Worm (Caenorhabditis elegans): ENCODE results near the gene srg-4.

srg-4 gene

DNA sequence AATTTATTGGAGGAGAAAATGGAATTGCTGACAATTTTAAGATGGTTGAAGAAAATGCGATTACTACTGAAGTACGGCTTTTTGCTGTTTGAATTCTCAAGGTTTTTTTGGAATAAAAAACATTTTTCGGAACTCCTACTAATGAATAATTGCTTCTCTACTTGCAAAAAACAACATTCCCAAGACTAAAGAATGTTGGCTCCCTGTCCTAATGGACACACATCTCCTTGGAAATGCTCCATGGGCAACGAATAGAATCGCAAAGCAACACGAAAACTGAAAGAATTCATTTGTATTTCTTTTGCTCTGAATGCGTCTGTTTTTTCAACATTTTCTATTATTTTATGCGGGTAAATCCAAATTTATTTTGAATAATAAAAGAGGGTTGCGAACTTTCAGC is 11.0 kb upstream of the srg-4 start, which contains the start of gene C18F10.2:
Gene C18F10.2, plus strand, starts transcription at position 301 of the 400 bp plus-strand sequence.
- TF ChIP-seq flt-1 (GFP tag; IDR thresholded peaks at IDR 0.05) (no peak), tab-1 (GFP tag; IDR thresholded peaks at IDR 0.05) (no peak), cog-1 (tag; optimal IDR thresholded peaks at IDR 0.05) (no peak), ztf-23 (GFP tag; IDR thresholded peaks at IDR 0.05) (no peak), ztf-29 (GFP tag; IDR thresholded peaks at IDR 0.05) (no peak), ref-1 (GFP tag; conservative IDR thresholded peaks at IDR 0.05) (no peak), klf-2 (GFP tag; conservative IDR thresholded peaks at IDR 0.05) (no peak), med-1 (GFP tag; optimal IDR thresholded peaks at IDR 0.05; ENCODE audit: insufficient read depth) (no peak), T22C8.4 (GFP tag; IDR thresholded peaks at IDR 0.05) (no peak)

DNA sequence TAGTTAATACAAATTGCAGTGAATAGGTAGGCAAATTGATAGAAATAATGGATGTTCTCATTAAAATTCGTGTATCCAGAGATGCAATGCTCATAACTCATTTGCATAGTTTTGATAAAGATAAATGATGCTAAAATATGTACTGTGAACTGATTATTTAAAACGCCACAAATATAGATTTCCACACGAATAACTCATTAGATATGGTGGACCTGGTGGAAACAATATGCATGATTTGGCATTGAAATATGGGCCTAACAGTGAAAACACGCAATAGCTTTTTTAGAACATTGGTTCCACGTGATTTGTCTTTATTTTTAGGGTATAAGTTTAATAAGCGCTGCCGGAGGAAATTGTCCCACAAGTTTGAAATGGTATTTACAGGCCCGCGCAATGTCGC is 8.4 kb upstream of the srg-4 start, which contains the start of gene srg-3:
Gene srg-3, minus strand, starts transcription at position 101 of the 400 bp plus-strand sequence.
- TF ChIP-seq ztf-29 (GFP tag; IDR thresholded peaks at IDR 0.05) (no peak), klf-2 (GFP tag; conservative IDR thresholded peaks at IDR 0.05) (no peak)

DNA sequence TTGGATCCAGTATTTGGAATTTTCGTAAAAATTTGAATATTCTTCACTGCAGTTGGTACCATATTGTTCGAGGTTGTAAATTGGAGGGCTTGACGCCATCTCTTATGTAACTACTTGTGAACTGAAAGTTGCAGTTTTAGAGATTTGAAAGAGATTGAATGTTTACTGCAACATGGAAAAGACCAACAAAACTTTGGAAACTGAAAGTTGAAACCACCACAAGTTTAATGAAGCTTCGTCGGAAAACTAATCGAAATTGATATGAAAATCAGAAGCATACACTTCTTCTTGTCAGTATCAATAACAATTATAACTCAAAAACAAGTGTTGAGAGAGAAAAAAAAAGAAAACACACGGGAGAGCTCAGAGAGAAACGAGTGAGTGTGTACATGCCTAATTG is 6.2 kb upstream of the srg-4 start, which contains the start of gene srg-7:
Gene srg-7, minus strand, starts transcription at position 101 of the 400 bp plus-strand sequence.
- TF ChIP-seq ztf-29 (GFP tag; IDR thresholded peaks at IDR 0.05) = no peak

DNA sequence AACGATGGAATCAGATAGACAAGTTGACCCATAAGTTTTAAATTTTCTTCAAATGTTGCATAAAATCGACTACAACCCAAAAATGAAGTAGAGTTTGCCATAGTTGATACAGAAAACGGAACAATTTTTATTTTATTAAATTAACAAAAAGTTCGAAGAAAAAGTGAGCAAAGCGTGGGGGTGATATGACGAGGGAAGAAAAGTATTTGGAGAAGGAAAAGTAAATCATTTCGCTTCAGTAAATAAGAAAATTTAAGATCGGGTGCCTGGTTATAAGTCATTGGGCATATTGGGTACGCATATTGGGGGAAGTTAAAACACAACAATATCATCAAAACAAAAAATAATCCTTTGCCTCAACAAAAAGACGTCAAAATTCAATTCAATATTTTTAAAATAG is 4.0 kb upstream of the srg-4 start, which contains the start of gene srg-6:
Gene srg-6, minus strand, starts transcription at position 101 of the 400 bp plus-strand sequence.
- no peak for TF ChIP-seq ref-1 (GFP tag; conservative IDR thresholded peaks at IDR 0.05)
- no peak for TF ChIP-seq flt-1 (GFP tag; IDR thresholded peaks at IDR 0.05)
- no peak for TF ChIP-seq tab-1 (GFP tag; IDR thresholded peaks at IDR 0.05)
- TF ChIP-seq ztf-29 (GFP tag; IDR thresholded peaks at IDR 0.05) = no peak
- no peak for TF ChIP-seq ztf-23 (GFP tag; IDR thresholded peaks at IDR 0.05)
- no peak for TF ChIP-seq T22C8.4 (GFP tag; IDR thresholded peaks at IDR 0.05)
- no peak for TF ChIP-seq cog-1 (tag; optimal IDR thresholded peaks at IDR 0.05)
- TF ChIP-seq klf-2 (GFP tag; conservative IDR thresholded peaks at IDR 0.05) = no peak
- TF ChIP-seq med-1 (GFP tag; optimal IDR thresholded peaks at IDR 0.05; ENCODE audit: insufficient read depth) = no peak

DNA sequence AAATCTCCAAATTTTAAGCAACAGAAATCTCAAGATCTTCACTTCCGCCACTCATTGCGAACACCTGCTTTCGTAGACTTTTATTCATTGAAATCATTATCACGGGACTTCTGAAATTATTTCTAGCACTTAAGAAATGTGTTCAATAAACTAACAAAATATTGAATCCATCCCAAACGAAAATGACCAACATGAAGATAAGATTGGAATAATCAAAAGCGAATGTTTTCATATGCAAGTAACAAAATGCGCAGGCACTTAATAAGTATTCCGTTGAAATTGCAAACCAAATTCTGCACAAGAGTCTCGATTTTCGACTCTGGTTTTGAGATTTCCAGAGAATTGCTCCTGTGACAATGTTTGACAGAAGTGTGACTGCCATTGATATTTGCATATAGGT is 2.6 kb upstream of the srg-4 start, which contains the start of gene srg-5:
Gene srg-5, minus strand, starts transcription at position 101 of the 400 bp plus-strand sequence.
- TF ChIP-seq tab-1 (GFP tag; IDR thresholded peaks at IDR 0.05) (no peak), ztf-29 (GFP tag; IDR thresholded peaks at IDR 0.05) (no peak), med-1 (GFP tag; optimal IDR thresholded peaks at IDR 0.05; ENCODE audit: insufficient read depth) (no peak), ztf-23 (GFP tag; IDR thresholded peaks at IDR 0.05) (no peak), klf-2 (GFP tag; conservative IDR thresholded peaks at IDR 0.05) (no peak), cog-1 (tag; optimal IDR thresholded peaks at IDR 0.05) (no peak), ref-1 (GFP tag; conservative IDR thresholded peaks at IDR 0.05) (no peak), flt-1 (GFP tag; IDR thresholded peaks at IDR 0.05) (no peak), T22C8.4 (GFP tag; IDR thresholded peaks at IDR 0.05) (no peak)

DNA sequence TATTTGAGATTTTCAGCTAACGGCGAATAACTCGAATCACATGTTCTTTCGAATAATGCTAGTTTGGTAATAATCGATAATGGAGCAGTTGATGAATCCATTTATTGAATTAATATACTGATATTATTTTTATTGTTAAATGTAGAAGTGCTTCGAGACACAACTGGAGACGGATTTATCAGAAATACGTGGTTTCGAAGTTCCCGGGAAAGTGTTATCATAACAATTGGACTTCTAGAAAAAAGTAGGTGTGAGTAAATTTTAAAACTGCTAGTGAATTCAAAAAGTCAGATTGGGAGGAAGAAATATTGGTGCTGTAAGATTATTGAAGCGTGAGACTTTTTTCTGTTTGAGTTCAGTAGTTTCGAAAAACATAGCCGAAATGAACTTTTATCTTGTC is 1.8 kb downstream of the srg-4 start, which contains the start of gene srg-2:
Gene srg-2, minus strand, starts transcription at position 101 of the 400 bp plus-strand sequence.
- TF ChIP-seq T22C8.4 (GFP tag; IDR thresholded peaks at IDR 0.05) = no peak
- TF ChIP-seq tab-1 (GFP tag; IDR thresholded peaks at IDR 0.05) = no peak
- no peak for TF ChIP-seq ref-1 (GFP tag; conservative IDR thresholded peaks at IDR 0.05)
- TF ChIP-seq med-1 (GFP tag; optimal IDR thresholded peaks at IDR 0.05; ENCODE audit: insufficient read depth) = no peak
- no peak for TF ChIP-seq klf-2 (GFP tag; conservative IDR thresholded peaks at IDR 0.05)
- TF ChIP-seq flt-1 (GFP tag; IDR thresholded peaks at IDR 0.05) = no peak
- no peak for TF ChIP-seq ztf-23 (GFP tag; IDR thresholded peaks at IDR 0.05)
- no peak for TF ChIP-seq ztf-29 (GFP tag; IDR thresholded peaks at IDR 0.05)
- no peak for TF ChIP-seq cog-1 (tag; optimal IDR thresholded peaks at IDR 0.05)

DNA sequence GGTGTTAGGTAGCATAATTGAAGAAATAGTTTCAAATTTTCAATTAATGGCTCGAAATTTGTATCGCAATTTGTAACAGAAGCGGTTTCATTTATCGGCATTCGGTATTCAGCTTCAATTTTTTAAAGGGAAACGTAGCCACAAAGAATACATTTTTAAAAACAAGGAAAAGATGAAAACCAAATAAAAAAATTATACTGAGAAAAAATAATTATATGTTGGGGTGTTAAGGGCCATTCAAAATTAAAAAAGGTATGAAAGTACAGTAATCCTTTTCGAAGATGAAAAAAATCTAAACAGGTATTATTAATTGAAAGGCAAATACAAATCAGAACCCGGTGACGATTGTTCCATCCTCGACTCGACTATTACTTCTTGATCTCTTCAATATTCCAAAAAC is 3.6 kb downstream of the srg-4 start, which contains the start of gene srg-1:
Gene srg-1, minus strand, starts transcription at position 101 of the 400 bp plus-strand sequence.
- TF ChIP-seq ztf-23 (GFP tag; IDR thresholded peaks at IDR 0.05) (no peak), ref-1 (GFP tag; conservative IDR thresholded peaks at IDR 0.05) (no peak)

DNA sequence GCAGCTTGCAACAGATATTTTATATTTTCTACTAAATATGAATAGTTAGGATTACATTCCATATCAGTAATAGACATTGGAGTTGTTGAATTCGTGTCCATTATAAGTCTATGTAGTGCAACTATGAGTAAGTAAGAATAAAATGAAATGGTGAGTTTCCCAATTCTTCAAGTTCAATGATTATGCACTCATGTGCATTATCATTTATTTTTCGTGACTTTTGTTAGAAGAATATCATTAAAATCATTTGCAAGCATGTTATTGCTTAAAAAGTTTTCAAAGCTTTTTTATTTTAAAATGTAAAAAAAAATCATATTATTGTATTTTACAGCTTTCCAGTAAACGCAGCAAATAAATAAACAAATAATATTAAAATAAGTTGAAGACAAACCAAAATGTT is 5.2 kb downstream of the srg-4 start, which contains the start of gene srg-9:
Gene srg-9, minus strand, starts transcription at position 101 of the 400 bp plus-strand sequence.
- TF ChIP-seq med-1 (GFP tag; optimal IDR thresholded peaks at IDR 0.05; ENCODE audit: insufficient read depth) (no peak), klf-2 (GFP tag; conservative IDR thresholded peaks at IDR 0.05) (no peak), flt-1 (GFP tag; IDR thresholded peaks at IDR 0.05) (no peak), cog-1 (tag; optimal IDR thresholded peaks at IDR 0.05) (no peak), T22C8.4 (GFP tag; IDR thresholded peaks at IDR 0.05) (no peak), tab-1 (GFP tag; IDR thresholded peaks at IDR 0.05) (no peak), ztf-23 (GFP tag; IDR thresholded peaks at IDR 0.05) (no peak), ref-1 (GFP tag; conservative IDR thresholded peaks at IDR 0.05) (no peak), ztf-29 (GFP tag; IDR thresholded peaks at IDR 0.05) (no peak)

DNA sequence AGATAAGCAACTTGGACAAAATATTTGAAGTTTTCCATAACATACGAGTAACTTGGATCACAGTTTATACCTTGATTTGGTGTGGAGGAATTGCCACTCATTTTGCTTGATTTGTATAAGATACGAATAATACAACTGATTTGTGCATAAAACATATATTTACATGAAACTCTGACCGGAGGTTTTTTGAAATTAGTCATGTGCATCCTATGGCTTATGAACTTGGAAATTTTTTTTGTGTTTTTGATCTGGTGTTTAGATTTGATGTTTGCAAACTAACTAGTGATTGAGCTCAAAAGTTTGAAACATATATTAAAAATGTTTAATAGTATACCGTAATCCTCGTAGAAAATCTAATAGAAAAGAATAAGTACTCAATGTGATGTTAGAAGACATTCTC is 7.1 kb downstream of the srg-4 start, which contains the start of gene srg-8:
Gene srg-8, minus strand, starts transcription at position 101 of the 400 bp plus-strand sequence.
- TF ChIP-seq tab-1 (GFP tag; IDR thresholded peaks at IDR 0.05) = no peak

DNA sequence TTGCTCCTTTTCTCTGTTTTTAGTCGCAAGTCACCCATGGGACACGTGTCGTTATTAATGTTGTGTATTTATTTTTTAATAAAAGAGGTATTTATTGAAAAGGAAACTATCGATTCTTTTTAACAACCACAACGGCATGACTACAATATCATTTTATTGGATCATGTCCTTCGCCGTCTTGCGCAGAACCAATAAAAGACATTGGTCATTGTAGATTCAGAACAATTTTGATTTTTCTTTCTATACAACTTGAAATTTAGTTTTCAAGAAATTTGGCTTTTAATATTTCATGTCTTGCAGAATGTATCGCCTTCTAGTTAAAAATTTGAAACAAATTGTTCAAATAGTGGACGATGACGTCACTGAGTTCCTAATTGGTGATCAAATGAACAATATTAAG is 10.4 kb downstream of the srg-4 start, which contains the start of gene amdh-1:
Gene amdh-1, plus strand, starts transcription at position 301 of the 400 bp plus-strand sequence.
- TF ChIP-seq ztf-23 (GFP tag; IDR thresholded peaks at IDR 0.05) = no peak
- no peak for TF ChIP-seq ref-1 (GFP tag; conservative IDR thresholded peaks at IDR 0.05)
- TF ChIP-seq klf-2 (GFP tag; conservative IDR thresholded peaks at IDR 0.05) = no peak
- no peak for TF ChIP-seq tab-1 (GFP tag; IDR thresholded peaks at IDR 0.05)

Data from whole organism, midembryonic.